Fruit fly (Drosophila melanogaster): Measurements from ENCODE around the gene ras.

ras gene

DNA sequence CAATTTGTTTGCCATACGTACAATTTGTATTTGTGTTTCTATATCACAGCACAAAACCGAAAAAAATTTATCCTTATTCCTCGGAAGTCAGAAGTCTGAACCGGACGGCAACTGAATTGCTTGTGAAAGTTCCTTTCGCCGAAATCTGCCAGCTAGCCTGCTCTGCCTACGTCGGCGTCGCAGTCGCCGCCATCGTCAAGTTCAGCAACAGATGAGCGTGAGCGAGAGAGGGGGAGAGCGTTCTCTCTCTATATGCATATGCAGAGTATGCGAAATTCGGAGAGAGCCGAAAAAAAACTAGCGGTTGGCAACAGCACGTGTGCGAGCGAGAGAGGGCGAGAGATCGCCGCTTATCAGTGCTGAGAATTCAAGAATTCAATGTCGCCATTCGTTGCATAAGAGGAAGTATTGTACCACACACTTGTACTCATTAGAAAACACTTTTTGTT lies 40.1 kb downstream of the ras start (continued):
- TF ChIP-seq kah (GFP tag; optimal IDR thresholded peaks at IDR 0.05) (peak; percentile 4), fru (optimal IDR thresholded peaks at IDR 0.05) (no peak), prd (optimal IDR thresholded peaks at IDR 0.05) (no peak), prd (GFP tag; IDR thresholded peaks at IDR 0.05) (peak; percentile 3; the same call in 1 of the 3 replicates), gce (GFP tag; IDR thresholded peaks at IDR 0.05) (no peak), lilli (GFP tag; optimal IDR thresholded peaks at IDR 0.05) (peak; percentile 50), CG3407 (GFP tag; optimal IDR thresholded peaks at IDR 0.05) (no peak), HHEX (GFP tag; optimal IDR thresholded peaks at IDR 0.05) (no peak), schlank (tag; optimal IDR thresholded peaks at IDR 0.05) (peak; percentile 6), Optix (GFP tag; IDR thresholded peaks at IDR 0.05) (no peak), D19A (tag; optimal IDR thresholded peaks at IDR 0.05) (peak; percentile 96), mld (GFP tag; IDR thresholded peaks at IDR 0.05; ENCODE audit: partially characterized antibody) (no peak), wdn (GFP tag; IDR thresholded peaks at IDR 0.05) (no peak), tap (tag; optimal IDR thresholded peaks at IDR 0.05) (no peak), CG8290 (GFP tag; optimal IDR thresholded peaks at IDR 0.05) (no peak), CG8290 (tag; optimal IDR thresholded peaks at IDR 0.05) (peak in 1 of 2 experiments; percentile 21), CG10209 (GFP tag; optimal IDR thresholded peaks at IDR 0.05) (no peak), Side (GFP tag; optimal IDR thresholded peaks at IDR 0.05) (no peak), rib (GFP tag; IDR thresholded peaks at IDR 0.05) (peak; percentile 55; the same call in 1 of the 2 replicates), Dll (GFP tag; IDR thresholded peaks at IDR 0.05; ENCODE audit: partially characterized antibody) (no peak), sens (GFP tag) (peak; percentile 0), CG10979 (tag; optimal IDR thresholded peaks at IDR 0.05) (no peak), row (GFP tag; IDR thresholded peaks at IDR 0.05) (peak; percentile 20; the same call in 2 of the 3 replicates), Oaz (GFP tag; IDR thresholded peaks at IDR 0.05) (no peak), ci (GFP tag; IDR thresholded peaks at IDR 0.05) (peak; percentile 57; the same call in 2 of the 3 replicates), gcm2 (GFP tag; optimal IDR thresholded peaks at IDR 0.05) (no peak), CG16813 (GFP tag; IDR thresholded peaks at IDR 0.05; ENCODE audit: partially characterized antibody) (0 out of 3 replicates have a peak, but pooled peaks have one; percentile 16), CG15073 (GFP tag; optimal IDR thresholded peaks at IDR 0.05) (no peak), corto (GFP tag; optimal IDR thresholded peaks at IDR 0.05) (peak; percentile 12), CG11560 (tag; IDR thresholded peaks at IDR 0.05) (no peak), Rfx (GFP tag; IDR thresholded peaks at IDR 0.05) (peak; percentile 12; the same call in 1 of the 2 replicates), Fer1 (GFP tag; optimal IDR thresholded peaks at IDR 0.05) (peak; percentile 8), MTF-1 (GFP tag; optimal IDR thresholded peaks at IDR 0.05; ENCODE audit: borderline replicate concordance) (peak; percentile 0), CG1832 (GFP tag; optimal IDR thresholded peaks at IDR 0.05) (peak; percentile 73), CG10543 (GFP tag; optimal IDR thresholded peaks at IDR 0.05) (peak; percentile 2)

dm6 chrX:10784812-10785638 lies 40.7 kb downstream of the ras start:
- peak; percentile 16 for TF ChIP-seq CG2120 (GFP tag; optimal IDR thresholded peaks at IDR 0.05)
- TF ChIP-seq HLH3B (GFP tag; IDR thresholded peaks at IDR 0.05), result no peak
- TF ChIP-seq gem (tag; optimal IDR thresholded peaks at IDR 0.05), result peak; percentile 17
- TF ChIP-seq al (GFP tag; IDR thresholded peaks at IDR 0.05), result 0 out of 2 replicates have a peak, but pooled peaks have one; percentile 14
- TF ChIP-seq exex (tag; optimal IDR thresholded peaks at IDR 0.05), result peak; percentile 3
- TF ChIP-seq CG31441 (GFP tag; IDR thresholded peaks at IDR 0.05), result peak; percentile 24; the same call in 1 of the 2 replicates
- TF ChIP-seq Dfd (GFP tag; optimal IDR thresholded peaks at IDR 0.05), result no peak
- no peak for TF ChIP-seq CG9932 (GFP tag; IDR thresholded peaks at IDR 0.05)
- TF ChIP-seq CG12391 (tag; optimal IDR thresholded peaks at IDR 0.05), result peak; percentile 17
- TF ChIP-seq Ets65A (GFP tag), result peak; percentile 11
- TF ChIP-seq Med (GFP tag), result peak; percentile 58
- TF ChIP-seq dpn (GFP tag; optimal IDR thresholded peaks at IDR 0.05), result no peak
- no peak for TF ChIP-seq pnt (GFP tag; optimal IDR thresholded peaks at IDR 0.05)
- TF ChIP-seq CG17186 (GFP tag; optimal IDR thresholded peaks at IDR 0.05), result no peak
- TF ChIP-seq CG7556 (GFP tag; optimal IDR thresholded peaks at IDR 0.05), result peak; percentile 32
- TF ChIP-seq ftz-f1 (GFP tag; optimal IDR thresholded peaks at IDR 0.05), result peak; percentile 36
- peak; percentile 40 for TF ChIP-seq CG10147 (GFP tag; optimal IDR thresholded peaks at IDR 0.05)

All from whole organism, embryonic.